Fruit fly (Drosophila melanogaster): ENCODE data around the gene CG16700.

The CG16700 gene

DNA sequence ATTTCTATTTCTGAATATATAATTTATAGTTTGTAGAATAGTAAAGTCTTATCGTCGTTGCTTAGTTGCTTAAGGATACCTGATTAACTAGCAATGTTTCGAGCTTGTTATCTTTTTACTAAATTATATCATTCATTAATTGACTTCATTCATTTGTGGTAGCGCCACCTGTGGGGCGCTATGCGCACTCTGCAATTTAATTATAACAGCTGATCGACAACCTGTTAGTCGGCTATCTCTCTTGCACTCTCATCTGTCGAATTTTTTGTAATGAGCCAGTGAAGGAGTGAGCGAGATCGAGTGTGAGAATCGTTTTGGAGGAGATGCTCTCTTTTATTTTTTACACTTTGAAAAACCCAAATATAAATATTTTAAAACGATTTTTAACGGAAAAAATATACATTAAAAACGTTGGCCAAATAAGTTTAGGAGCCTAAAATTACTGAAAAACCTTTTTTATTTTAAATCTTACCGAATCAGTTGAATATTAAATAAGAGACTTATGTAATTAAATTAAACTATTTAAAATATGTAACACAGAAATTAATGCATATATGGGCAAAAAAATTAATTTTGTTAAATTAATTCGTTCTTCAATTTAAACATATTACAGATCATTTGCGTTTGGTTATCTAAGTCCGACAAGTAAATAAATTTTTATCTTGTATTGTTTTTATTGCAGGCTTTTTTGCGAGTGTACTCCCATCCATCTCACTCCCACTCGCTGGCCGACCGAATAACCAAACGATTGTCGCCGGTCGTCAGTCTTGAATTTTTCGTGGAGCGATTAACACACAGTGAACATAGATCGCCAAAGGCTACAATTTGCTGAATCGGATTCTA, at the start of gene CG16700, which contains the start of gene CG4991 (continued):
- TF ChIP-seq Xbp1 (GFP tag; optimal IDR thresholded peaks at IDR 0.05) = peak; percentile 69
- no peak for TF ChIP-seq hth (optimal IDR thresholded peaks at IDR 0.05)
- no peak for TF ChIP-seq corto (GFP tag; optimal IDR thresholded peaks at IDR 0.05)
- peak; percentile 78 for TF ChIP-seq Abd-B (GFP tag; optimal IDR thresholded peaks at IDR 0.05)
- TF ChIP-seq onecut (GFP tag; IDR thresholded peaks at IDR 0.05) = peak; percentile 24; the same call in 1 of the 2 replicates
- peak; percentile 9 for TF ChIP-seq CG16863 (GFP tag; optimal IDR thresholded peaks at IDR 0.05)
- TF ChIP-seq ken (GFP tag; IDR thresholded peaks at IDR 0.05) = no peak
- TF ChIP-seq lab (GFP tag; optimal IDR thresholded peaks at IDR 0.05) = peak; percentile 82
- TF ChIP-seq CG4424 (GFP tag; optimal IDR thresholded peaks at IDR 0.05) = peak; percentile 79
- TF ChIP-seq CG7928 (GFP tag; optimal IDR thresholded peaks at IDR 0.05) = no peak
- no peak for TF ChIP-seq gcm2 (GFP tag; optimal IDR thresholded peaks at IDR 0.05)
- no peak for TF ChIP-seq CG7987 (GFP tag; optimal IDR thresholded peaks at IDR 0.05)
- no peak for TF ChIP-seq h (optimal IDR thresholded peaks at IDR 0.05)
- no peak for TF ChIP-seq Bdp1 (GFP tag; optimal IDR thresholded peaks at IDR 0.05)
- TF ChIP-seq Meics (GFP tag; optimal IDR thresholded peaks at IDR 0.05) = peak; percentile 88
- no peak for TF ChIP-seq cato (GFP tag; optimal IDR thresholded peaks at IDR 0.05; ENCODE audit: borderline replicate concordance)
- no peak for TF ChIP-seq ERR (GFP tag; optimal IDR thresholded peaks at IDR 0.05)
- peak; percentile 39; the same call in 1 of the 3 replicates for TF ChIP-seq CG11093 (GFP tag; IDR thresholded peaks at IDR 0.05)
- TF ChIP-seq Mad (GFP tag; optimal IDR thresholded peaks at IDR 0.05) = no peak
- TF ChIP-seq CG2202 (tag; optimal IDR thresholded peaks at IDR 0.05) = no peak
- peak; percentile 53 for TF ChIP-seq psq (GFP tag; optimal IDR thresholded peaks at IDR 0.05)
- peak; percentile 79 for TF ChIP-seq CG32532 (GFP tag; IDR thresholded peaks at IDR 0.05)
- no peak for TF ChIP-seq CG34224 (GFP tag; IDR thresholded peaks at IDR 0.05; ENCODE audit: partially characterized antibody)
- no peak for TF ChIP-seq pb (GFP tag; optimal IDR thresholded peaks at IDR 0.05)
- peak; percentile 73 for TF ChIP-seq CG15601 (tag; optimal IDR thresholded peaks at IDR 0.05)
- TF ChIP-seq CG4854 (GFP tag; optimal IDR thresholded peaks at IDR 0.05) = no peak
- peak; percentile 80 for TF ChIP-seq CG10147 (GFP tag; optimal IDR thresholded peaks at IDR 0.05)
- TF ChIP-seq CG2199 (GFP tag; IDR thresholded peaks at IDR 0.05) = no peak
- no peak for TF ChIP-seq cad (GFP tag; optimal IDR thresholded peaks at IDR 0.05)
- no peak for TF ChIP-seq Tbp (GFP tag; optimal IDR thresholded peaks at IDR 0.05)
- TF ChIP-seq pros (GFP tag; optimal IDR thresholded peaks at IDR 0.05) = no peak
- TF ChIP-seq Dbx (GFP tag; IDR thresholded peaks at IDR 0.05) = peak; percentile 69; the same call in 1 of the 3 replicates
- peak; percentile 90 for TF ChIP-seq grau (tag; optimal IDR thresholded peaks at IDR 0.05)
- TF ChIP-seq CG6813 (GFP tag; optimal IDR thresholded peaks at IDR 0.05) = peak; percentile 66
- TF ChIP-seq zfh2 (GFP tag; optimal IDR thresholded peaks at IDR 0.05) = no peak
- peak in 1 of 2 experiments; percentile 69 for TF ChIP-seq eve (GFP tag; optimal IDR thresholded peaks at IDR 0.05)
- peak; percentile 29 for TF ChIP-seq Vsx1 (GFP tag; optimal IDR thresholded peaks at IDR 0.05)
- TF ChIP-seq CG7745 (tag; optimal IDR thresholded peaks at IDR 0.05) = no peak
- peak; percentile 51; the same call in 1 of the 2 replicates for TF ChIP-seq H2.0 (GFP tag; IDR thresholded peaks at IDR 0.05)
- TF ChIP-seq pfk (GFP tag; optimal IDR thresholded peaks at IDR 0.05) = no peak
- TF ChIP-seq CG15269 (tag; optimal IDR thresholded peaks at IDR 0.05) = peak; percentile 85
- peak; percentile 84 for TF ChIP-seq BtbVII (GFP tag; optimal IDR thresholded peaks at IDR 0.05)
- TF ChIP-seq CG13424 (tag; optimal IDR thresholded peaks at IDR 0.05) = peak; percentile 90
- no peak for TF ChIP-seq CG31365 (tag; optimal IDR thresholded peaks at IDR 0.05)
- TF ChIP-seq CG10565 (GFP tag; optimal IDR thresholded peaks at IDR 0.05) = no peak
- no peak for TF ChIP-seq pnt (GFP tag; optimal IDR thresholded peaks at IDR 0.05)
- TF ChIP-seq en (GFP tag; optimal IDR thresholded peaks at IDR 0.05) = no peak
- peak; percentile 43 for TF ChIP-seq Six4 (GFP tag; optimal IDR thresholded peaks at IDR 0.05)
- TF ChIP-seq unpg (GFP tag; optimal IDR thresholded peaks at IDR 0.05) = peak; percentile 69
- peak; percentile 39 for TF ChIP-seq trem (tag; optimal IDR thresholded peaks at IDR 0.05)
